Worm (Caenorhabditis elegans): ENCODE data around the gene D2096.7.
A peak's percentile ranks its signal among the peaks of the same experiment; 100 is the strongest.

The D2096.7 gene

DNA sequence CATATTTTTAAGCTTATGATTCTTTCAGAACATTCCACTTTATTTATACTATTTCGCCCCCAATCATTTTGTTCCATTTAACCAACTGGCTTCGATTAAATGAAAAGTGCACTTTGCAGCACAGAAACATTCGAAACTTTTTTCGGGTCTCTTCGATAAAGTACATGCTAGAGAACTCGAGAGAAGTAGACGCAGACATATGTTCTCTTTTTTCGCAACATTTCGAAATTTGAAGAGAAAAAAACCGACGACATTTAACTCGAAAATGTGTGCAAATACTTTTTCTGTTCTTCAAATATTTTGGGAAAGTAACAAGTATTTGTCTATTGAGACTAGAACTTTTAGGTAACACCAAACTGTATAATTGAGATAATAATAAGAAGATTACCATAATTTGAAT is 507 bp downstream of the D2096.7 start (continued):
- TF ChIP-seq set-16 (GFP tag; IDR thresholded peaks at IDR 0.05), result no peak
- no peak for TF ChIP-seq duxl-1 (tag; optimal IDR thresholded peaks at IDR 0.05; ENCODE audit: poor library complexity)
- no peak for TF ChIP-seq jun-1 (tag; optimal IDR thresholded peaks at IDR 0.05)
- TF ChIP-seq zip-11 (GFP tag; IDR thresholded peaks at IDR 0.05), result no peak
- peak in 1 of 2 experiments; percentile 19 for TF ChIP-seq lsy-2 (tag; optimal IDR thresholded peaks at IDR 0.05)

DNA sequence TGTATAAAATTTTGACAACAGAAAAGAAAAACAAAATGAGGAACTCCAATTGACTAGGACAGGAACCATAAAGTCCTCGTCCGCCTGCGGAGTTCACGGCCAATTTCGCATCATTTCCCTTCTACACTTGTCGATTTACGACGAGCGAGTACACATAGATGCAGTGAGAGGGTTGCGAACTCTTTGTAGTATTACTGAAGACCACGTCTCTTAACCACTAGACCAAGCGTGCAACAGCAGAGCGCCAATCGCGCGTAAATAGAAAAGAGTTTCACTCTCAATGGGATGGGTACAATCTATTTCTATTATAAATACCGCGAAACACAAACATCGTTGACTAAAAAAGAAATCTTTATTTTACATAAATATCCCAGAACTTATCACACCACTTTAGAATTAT is 2.0 kb downstream of the D2096.7 start:
- TF ChIP-seq ZK337.2 (GFP tag; IDR thresholded peaks at IDR 0.05) (peak; percentile 41; the same call in 1 of the 2 replicates), dmd-6 (GFP tag; IDR thresholded peaks at IDR 0.05) (peak; percentile 74), dmd-8 (GFP tag; IDR thresholded peaks at IDR 0.05) (peak; percentile 67; the same call in 1 of the 2 replicates), Y5F2A.4 (GFP tag; optimal IDR thresholded peaks at IDR 0.05) (peak; percentile 62), ceh-44 (GFP tag; IDR thresholded peaks at IDR 0.05) (0 out of 2 replicates have a peak, but pooled peaks have one; percentile 47), zip-11 (GFP tag; IDR thresholded peaks at IDR 0.05) (peak; percentile 54; the same call in 1 of the 2 replicates), hmg-1.1 (GFP tag; IDR thresholded peaks at IDR 0.05) (peak; percentile 88), mxl-3 (GFP tag; optimal IDR thresholded peaks at IDR 0.05) (peak; percentile 45), arid-1 (GFP tag; conservative IDR thresholded peaks at IDR 0.05) (peak; percentile 82), F49E8.2 (tag; optimal IDR thresholded peaks at IDR 0.05; ENCODE audit: borderline replicate concordance) (peak; percentile 53), lin-1 (GFP tag; IDR thresholded peaks at IDR 0.05) (0 out of 2 replicates have a peak, but pooled peaks have one; percentile 49), Y75B8A.6 (GFP tag; IDR thresholded peaks at IDR 0.05) (0 out of 2 replicates have a peak, but pooled peaks have one; percentile 73), nhr-11 (tag; optimal IDR thresholded peaks at IDR 0.05) (peak; percentile 57), nhr-102 (tag; optimal IDR thresholded peaks at IDR 0.05) (peak; percentile 61), rbr-2 (tag; optimal IDR thresholded peaks at IDR 0.05) (peak; percentile 79), T20F7.1 (GFP tag; optimal IDR thresholded peaks at IDR 0.05) (peak; percentile 73), nhr-6 (tag; optimal IDR thresholded peaks at IDR 0.05) (peak; percentile 14), F37D6.2 (tag; optimal IDR thresholded peaks at IDR 0.05) (peak; percentile 45), unc-130 (GFP tag; optimal IDR thresholded peaks at IDR 0.05) (peak; percentile 71), F26F4.8 (GFP tag; conservative IDR thresholded peaks at IDR 0.05) (peak; percentile 60; the same call in 1 of the 2 replicates), zip-2 (tag; optimal IDR thresholded peaks at IDR 0.05) (peak; percentile 13), mdl-1 (tag; optimal IDR thresholded peaks at IDR 0.05) (peak in 1 of 2 experiments; percentile 53), daf-12 (tag; optimal IDR thresholded peaks at IDR 0.05) (no peak), sdz-12 (GFP tag; optimal IDR thresholded peaks at IDR 0.05) (no peak), ctbp-1 (GFP tag; IDR thresholded peaks at IDR 0.05) (peak; percentile 77; the same call in 1 of the 2 replicates), cey-2 (tag; optimal IDR thresholded peaks at IDR 0.05; ENCODE audit: borderline replicate concordance, insufficient read depth) (no peak), ztf-11 (tag; optimal IDR thresholded peaks at IDR 0.05) (no peak), R02D3.7 (tag; optimal IDR thresholded peaks at IDR 0.05) (peak; percentile 77), lin-29 (GFP tag; IDR thresholded peaks at IDR 0.05) (no peak), zfp-2 (tag; optimal IDR thresholded peaks at IDR 0.05) (peak; percentile 21), Y105C5A.15 (GFP tag; IDR thresholded peaks at IDR 0.05) (peak; percentile 83), hlh-11 (tag; optimal IDR thresholded peaks at IDR 0.05) (peak; percentile 67), tag-97 (GFP tag; IDR thresholded peaks at IDR 0.05) (no peak), snpc-1.2 (GFP tag; IDR thresholded peaks at IDR 0.05) (peak; percentile 85), nhr-111 (GFP tag; optimal IDR thresholded peaks at IDR 0.05) (no peak), unc-39 (tag; optimal IDR thresholded peaks at IDR 0.05) (no peak), lsy-2 (tag; optimal IDR thresholded peaks at IDR 0.05) (peak in 1 of 2 experiments; percentile 4), F44E2.7 (GFP tag; IDR thresholded peaks at IDR 0.05) (no peak), fos-1 (tag; optimal IDR thresholded peaks at IDR 0.05) (no peak), mep-1 (tag; optimal IDR thresholded peaks at IDR 0.05) (peak; percentile 87), nhr-48 (tag; optimal IDR thresholded peaks at IDR 0.05) (peak; percentile 46), ceh-32 (tag; optimal IDR thresholded peaks at IDR 0.05; ENCODE audit: poor library complexity) (no peak), mxl-2 (GFP tag; conservative IDR thresholded peaks at IDR 0.05) (no peak), nhr-42 (GFP tag; IDR thresholded peaks at IDR 0.05) (peak; percentile 76), ceh-28 (tag; optimal IDR thresholded peaks at IDR 0.05) (no peak)
